Worm (Caenorhabditis elegans): ENCODE data around the gene pcrg-1.
A peak's percentile ranks its signal among the peaks of the same experiment; 100 is the strongest.

Gene pcrg-1

DNA sequence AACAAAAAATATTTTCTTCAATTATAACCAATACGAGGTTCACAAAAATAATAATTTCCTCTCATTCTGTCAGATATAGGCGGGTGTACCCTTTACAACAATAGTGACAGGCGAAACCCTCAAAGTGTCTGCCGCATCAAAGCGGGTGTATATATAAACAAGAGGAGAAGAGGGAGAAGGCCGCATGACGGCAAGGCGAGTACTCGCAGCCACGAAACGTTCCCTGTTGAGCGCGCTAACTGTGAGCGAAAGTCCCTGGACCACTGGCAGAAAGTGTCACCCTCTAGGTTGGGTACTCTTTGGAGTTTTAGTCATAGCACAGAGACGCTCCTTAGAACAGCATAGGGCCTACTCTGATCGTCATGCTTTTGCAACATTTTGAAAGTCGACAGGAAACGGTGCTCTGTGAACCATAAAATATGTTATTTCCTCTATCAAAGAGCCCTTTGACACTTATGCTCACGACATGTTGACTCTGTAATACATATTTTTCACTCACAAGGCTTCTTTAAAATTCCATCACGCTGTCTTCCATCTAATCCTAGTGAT is at the start of gene pcrg-1:
Gene pcrg-1, plus strand, starts transcription at position 499 of the 549 bp plus-strand sequence.
- peak; percentile 61 for TF ChIP-seq efl-3 (GFP tag; optimal IDR thresholded peaks at IDR 0.05)
- peak; percentile 89 for TF ChIP-seq rnt-1 (tag; optimal IDR thresholded peaks at IDR 0.05)
- peak; percentile 51 for TF ChIP-seq pax-3 (tag; optimal IDR thresholded peaks at IDR 0.05)
- peak; percentile 45 to 59 (median 56) for TF ChIP-seq dpl-1 (GFP tag; optimal IDR thresholded peaks at IDR 0.05)
- TF ChIP-seq unc-30 (tag; optimal IDR thresholded peaks at IDR 0.05) = no peak
- no peak for TF ChIP-seq pqm-1 (tag; optimal IDR thresholded peaks at IDR 0.05)
- no peak for TF ChIP-seq unc-62 (GFP tag; optimal IDR thresholded peaks at IDR 0.05)
- peak; percentile 67 for TF ChIP-seq ceh-63 (GFP tag; optimal IDR thresholded peaks at IDR 0.05)
- peak; percentile 58 to 75 for TF ChIP-seq efl-1 (optimal IDR thresholded peaks at IDR 0.05)
- TF ChIP-seq efl-1 (GFP tag; optimal IDR thresholded peaks at IDR 0.05 in 1 of 2) = peak; percentile 58 to 97
- TF ChIP-seq snu-23 (GFP tag; optimal IDR thresholded peaks at IDR 0.05) = peak; percentile 82
- TF ChIP-seq grh-1 (GFP tag; IDR thresholded peaks at IDR 0.05) = peak; percentile 77
- no peak for TF ChIP-seq lin-15B (tag; optimal IDR thresholded peaks at IDR 0.05)
- TF ChIP-seq ceh-90 (tag; optimal IDR thresholded peaks at IDR 0.05) = no peak
- TF ChIP-seq ama-1 (optimal IDR thresholded peaks at IDR 0.05) = no peak
- peak; percentile 23 for TF ChIP-seq egl-13 (tag; optimal IDR thresholded peaks at IDR 0.05)
- TF ChIP-seq ceh-82 (tag; optimal IDR thresholded peaks at IDR 0.05) = peak; percentile 40 to 76 (median 73)
- no peak for TF ChIP-seq ets-5 (GFP tag; IDR thresholded peaks at IDR 0.05)
- TF ChIP-seq nhr-11 (tag; optimal IDR thresholded peaks at IDR 0.05) = no peak
- no peak for TF ChIP-seq tlp-1 (tag; optimal IDR thresholded peaks at IDR 0.05)
- TF ChIP-seq ceh-8 (GFP tag; optimal IDR thresholded peaks at IDR 0.05) = peak; percentile 72
- peak; percentile 80 for TF ChIP-seq irx-1 (tag; optimal IDR thresholded peaks at IDR 0.05)
- TF ChIP-seq fkh-4 (tag; optimal IDR thresholded peaks at IDR 0.05; ENCODE audit: borderline replicate concordance) = no peak
- TF ChIP-seq xbp-1 (tag; optimal IDR thresholded peaks at IDR 0.05) = peak; percentile 76
- peak; percentile 89 for TF ChIP-seq nhr-71 (tag; optimal IDR thresholded peaks at IDR 0.05)
- TF ChIP-seq nhr-84 (tag; optimal IDR thresholded peaks at IDR 0.05) = no peak
- TF ChIP-seq nhr-28 (tag; optimal IDR thresholded peaks at IDR 0.05) = no peak
- TF ChIP-seq sup-37 (GFP tag; optimal IDR thresholded peaks at IDR 0.05) = peak; percentile 84
- peak in 1 of 2 experiments; percentile 77 for TF ChIP-seq mdl-1 (tag; optimal IDR thresholded peaks at IDR 0.05)
- no peak for TF ChIP-seq zag-1 (tag; optimal IDR thresholded peaks at IDR 0.05)
- peak; percentile 36 for TF ChIP-seq aly-2 (tag; optimal IDR thresholded peaks at IDR 0.05)
- peak; percentile 73 for TF ChIP-seq C16A3.4 (tag; optimal IDR thresholded peaks at IDR 0.05)
- TF ChIP-seq tbx-2 (tag; optimal IDR thresholded peaks at IDR 0.05) = peak; percentile 83
- TF ChIP-seq hlh-17 (GFP tag; optimal IDR thresholded peaks at IDR 0.05; ENCODE audit: borderline replicate concordance) = no peak
- TF ChIP-seq hlh-4 (tag; optimal IDR thresholded peaks at IDR 0.05) = no peak
- peak; percentile 57 for TF ChIP-seq unc-86 (tag; optimal IDR thresholded peaks at IDR 0.05)
- TF ChIP-seq ceh-88 (GFP tag; IDR thresholded peaks at IDR 0.05) = peak; percentile 76
- peak; percentile 73 for TF ChIP-seq zip-4 (GFP tag; optimal IDR thresholded peaks at IDR 0.05)
- TF ChIP-seq fkh-8 (tag; optimal IDR thresholded peaks at IDR 0.05) = no peak
- peak; percentile 90 for TF ChIP-seq nhr-47 (tag; optimal IDR thresholded peaks at IDR 0.05)
- peak; percentile 53 to 72 for TF ChIP-seq lin-35 (GFP tag; optimal IDR thresholded peaks at IDR 0.05)
- TF ChIP-seq nhr-85 (tag) = peak; percentile 92
- peak; percentile 57 for TF ChIP-seq fos-1 (tag; optimal IDR thresholded peaks at IDR 0.05)
- peak; percentile 59 for TF ChIP-seq C04F5.9 (tag; optimal IDR thresholded peaks at IDR 0.05)
- peak; percentile 7 for TF ChIP-seq blmp-1 (tag; optimal IDR thresholded peaks at IDR 0.05)
- peak; percentile 87 for TF ChIP-seq dsc-1 (tag; optimal IDR thresholded peaks at IDR 0.05)
- TF ChIP-seq ces-1 (GFP tag; optimal IDR thresholded peaks at IDR 0.05) = no peak
- TF ChIP-seq pag-3 (tag; optimal IDR thresholded peaks at IDR 0.05; ENCODE audit: borderline replicate concordance, insufficient read depth) = no peak
- peak; percentile 9 for TF ChIP-seq ztf-4 (tag; optimal IDR thresholded peaks at IDR 0.05)
- TF ChIP-seq Y116A8C.19 (tag; optimal IDR thresholded peaks at IDR 0.05; ENCODE audit: borderline replicate concordance) = peak; percentile 15
- peak; percentile 23 for TF ChIP-seq mef-2 (tag; optimal IDR thresholded peaks at IDR 0.05)
- peak; percentile 72 for TF ChIP-seq mab-9 (GFP tag; IDR thresholded peaks at IDR 0.05)
- peak; percentile 8 for TF ChIP-seq F16B12.6 (tag; optimal IDR thresholded peaks at IDR 0.05)

Measured in whole organism, L1 larva.